Fruit fly (Drosophila melanogaster): ENCODE results near the gene Tbc1d8-9.

Tbc1d8-9 gene

dm6 chr3L:21291055-21291454, 52.5 kb downstream of the Tbc1d8-9 start:
- TF ChIP-seq OdsH (GFP tag; optimal IDR thresholded peaks at IDR 0.05) (no peak), CG3919 (GFP tag; optimal IDR thresholded peaks at IDR 0.05) (no peak), Ets96B (tag; optimal IDR thresholded peaks at IDR 0.05) (no peak), CG8632 (GFP tag; optimal IDR thresholded peaks at IDR 0.05) (no peak), eg (GFP tag; IDR thresholded peaks at IDR 0.05) (no peak), Eip78C (GFP tag) (no peak), Blimp-1 (GFP tag; optimal IDR thresholded peaks at IDR 0.05) (no peak), salr (GFP tag; optimal IDR thresholded peaks at IDR 0.05) (no peak), CG4318 (GFP tag; optimal IDR thresholded peaks at IDR 0.05) (no peak), acj6 (GFP tag; optimal IDR thresholded peaks at IDR 0.05) (no peak)

- TF ChIP-seq CG6854 (GFP tag; optimal IDR thresholded peaks at IDR 0.05) (no peak), Eip78C (GFP tag) (peak; percentile 2), dsx (GFP tag; optimal IDR thresholded peaks at IDR 0.05; ENCODE audit: poor library complexity, severe bottlenecking) (no peak), Sox102F (GFP tag; optimal IDR thresholded peaks at IDR 0.05) (no peak)
Measured at dm6 chr3L:21290336-21290735, 53.2 kb downstream of the Tbc1d8-9 start.

All from whole organism, prepupa.